Worm (Caenorhabditis elegans) whole organism, L1 larva: ENCODE measurements around the gene B0024.3.

Experiments used
- C16A3.4 ChIP-seq: fragments of 150-350 bp; optimal IDR thresholded peaks from 2 replicates; lab custom pipeline; 2014; ENCODE audit warnings: missing biosample characterization, missing genetic modification characterization
- C34B4.2 ChIP-seq: sonication (generic microtip); optimal IDR thresholded peaks from 2 replicates; lab custom pipeline; 2017; ENCODE audit warnings: mild to moderate bottlenecking, missing genetic modification characterization, missing compliant biosample characterization
- Y116A8C.19 ChIP-seq: sonication (generic microtip); optimal IDR thresholded peaks from 2 replicates; lab custom pipeline; 2016; ENCODE audit warnings: missing compliant biosample characterization, missing genetic modification characterization, borderline replicate concordance
- aha-1 ChIP-seq: fragments of 150-350 bp; optimal IDR thresholded peaks from 2 replicates; lab custom pipeline; 2014; ENCODE audit warnings: missing biosample characterization, missing genetic modification characterization
- alr-1 ChIP-seq: fragments of 200-800 bp; sonication (Bioruptor generic); optimal IDR thresholded peaks from 2 replicates; lab custom pipeline; 2018; ENCODE audit warnings: borderline replicate concordance, mild to moderate bottlenecking, missing genetic modification characterization, missing compliant biosample characterization
- ama-1 ChIP-seq: fragments of 150-350 bp; optimal IDR thresholded peaks from 2 replicates; lab custom pipeline; 2014
- ceh-8 ChIP-seq: fragments of 200-800 bp; sonication (Bioruptor generic); optimal IDR thresholded peaks from 2 replicates; lab custom pipeline; 2018; ENCODE audit warnings: mild to moderate bottlenecking, missing genetic modification characterization, moderate library complexity, missing compliant biosample characterization
- ceh-82 ChIP-seq, 3 experiments: fragments of 150-350 bp in 1 of 3; sonication (generic microtip) in 2 of 3; optimal IDR thresholded peaks; 2 replicates each; lab custom pipeline; 2014 to 2017; ENCODE audit warnings: missing biosample characterization in 3 of 3, missing genetic modification characterization in 3 of 3
- ces-1 ChIP-seq: fragments of 150-350 bp; optimal IDR thresholded peaks from 2 replicates; lab custom pipeline; 2014; ENCODE audit warnings: missing biosample characterization, missing genetic modification reagents, missing genetic modification characterization
- efl-1 ChIP-seq, 4 experiments: fragments of 150-350 bp; optimal IDR thresholded peaks in 3 of 4; peaks in 1 of 4; 1 replicate in 1 of 4; 2 replicates in 3 of 4; lab custom pipeline; 2014; ENCODE audit warnings: missing biosample characterization in 2 of 4, missing genetic modification characterization in 2 of 4, missing genetic modification reagents in 2 of 4
- egl-27 ChIP-seq, 2 experiments: fragments of 150-350 bp in 1 of 2; sonication (generic microtip); optimal IDR thresholded peaks; 3 replicates each; lab custom pipeline; 2017 to 2018; ENCODE audit warnings: missing biosample characterization in 2 of 2, missing genetic modification characterization in 2 of 2, missing genetic modification reagents in 2 of 2
- elt-2 ChIP-seq: sonication (generic microtip); optimal IDR thresholded peaks from 2 replicates; lab custom pipeline; 2016; ENCODE audit warnings: missing genetic modification characterization, mild to moderate bottlenecking, inconsistent platforms, missing compliant biosample characterization, missing genetic modification reagents
- elt-3 ChIP-seq, 6 experiments: fragments of 150-350 bp in 1 of 6; sonication (generic microtip); optimal IDR thresholded peaks; 2 replicates each; lab custom pipeline; 2017 to 2018; ENCODE audit warnings: missing biosample characterization in 6 of 6, missing genetic modification characterization in 6 of 6, inconsistent platforms in 1 of 6
- fkh-4 ChIP-seq: sonication (generic microtip); optimal IDR thresholded peaks from 2 replicates; lab custom pipeline; 2016; ENCODE audit warnings: missing compliant biosample characterization, missing genetic modification characterization, borderline replicate concordance
- fos-1 ChIP-seq: fragments of 150-350 bp; optimal IDR thresholded peaks from 2 replicates; lab custom pipeline; 2014; ENCODE audit warnings: missing biosample characterization, missing genetic modification characterization
- hlh-4 ChIP-seq: sonication (generic microtip); optimal IDR thresholded peaks from 2 replicates; lab custom pipeline; 2016; ENCODE audit warnings: mild to moderate bottlenecking, missing genetic modification characterization, missing compliant biosample characterization
- hpl-2 ChIP-seq: fragments of 150-350 bp; optimal IDR thresholded peaks from 2 replicates; lab custom pipeline; 2014; ENCODE audit warnings: missing biosample characterization, missing genetic modification reagents, missing genetic modification characterization
- jun-1 ChIP-seq: fragments of 150-350 bp; optimal IDR thresholded peaks from 2 replicates; lab custom pipeline; 2014; ENCODE audit warnings: missing biosample characterization, missing genetic modification reagents, missing genetic modification characterization
- lin-14 ChIP-seq: fragments of 200-800 bp; sonication (Bioruptor generic); optimal IDR thresholded peaks from 2 replicates; lab custom pipeline; 2018; ENCODE audit warnings: mild to moderate bottlenecking, missing genetic modification characterization, moderate library complexity, missing compliant biosample characterization
- lin-39 ChIP-seq: fragments of 150-350 bp; optimal IDR thresholded peaks from 2 replicates; lab custom pipeline; 2014; ENCODE audit warnings: missing biosample characterization, missing genetic modification reagents, missing genetic modification characterization
- lir-3 ChIP-seq: sonication (generic microtip); optimal IDR thresholded peaks from 2 replicates; lab custom pipeline; 2016; ENCODE audit warnings: mild to moderate bottlenecking, missing genetic modification characterization, moderate library complexity, missing compliant biosample characterization; ENCODE audit not compliant: poor library complexity
- mef-2 ChIP-seq: fragments of 150-350 bp; optimal IDR thresholded peaks from 2 replicates; lab custom pipeline; 2014; ENCODE audit warnings: missing biosample characterization, missing genetic modification characterization
- mep-1 ChIP-seq: fragments of 150-350 bp; optimal IDR thresholded peaks from 2 replicates; lab custom pipeline; 2014; ENCODE audit warnings: missing biosample characterization, missing genetic modification characterization
- nhr-11 ChIP-seq: fragments of 150-350 bp; optimal IDR thresholded peaks from 2 replicates; lab custom pipeline; 2014; ENCODE audit warnings: missing biosample characterization, missing genetic modification characterization
- nhr-12 ChIP-seq: sonication (generic microtip); optimal IDR thresholded peaks from 2 replicates; lab custom pipeline; 2017; ENCODE audit warnings: missing biosample characterization, missing genetic modification characterization
- nhr-20 ChIP-seq: sonication (generic microtip); optimal IDR thresholded peaks from 2 replicates; lab custom pipeline; 2016; ENCODE audit warnings: mild to moderate bottlenecking, missing genetic modification characterization, missing compliant biosample characterization
- nhr-47 ChIP-seq: sonication (generic microtip); optimal IDR thresholded peaks from 2 replicates; lab custom pipeline; 2016; ENCODE audit warnings: mild to moderate bottlenecking, missing genetic modification characterization, moderate library complexity, missing compliant biosample characterization
- nhr-71 ChIP-seq: sonication (generic microtip); optimal IDR thresholded peaks from 2 replicates; lab custom pipeline; 2016; ENCODE audit warnings: mild to moderate bottlenecking, missing genetic modification characterization, moderate library complexity, missing compliant biosample characterization
- nhr-77 ChIP-seq: fragments of 150-350 bp; optimal IDR thresholded peaks from 2 replicates; lab custom pipeline; 2014; ENCODE audit warnings: missing biosample characterization, missing genetic modification characterization
- nhr-85 ChIP-seq: sonication (generic microtip); peaks from one replicate; lab custom pipeline; 2016; ENCODE audit warnings: missing genetic modification characterization, inconsistent platforms, missing compliant biosample characterization
- pax-3 ChIP-seq: fragments of 200-800 bp; sonication (Bioruptor generic); optimal IDR thresholded peaks from 2 replicates; lab custom pipeline; 2018; ENCODE audit warnings: mild to moderate bottlenecking, missing genetic modification characterization, moderate library complexity, missing compliant biosample characterization
- pqm-1 ChIP-seq: sonication (generic microtip); optimal IDR thresholded peaks from 3 replicates; lab custom pipeline; 2017; ENCODE audit warnings: missing biosample characterization, missing genetic modification characterization
- sox-4 ChIP-seq: sonication (generic microtip); optimal IDR thresholded peaks from 2 replicates; lab custom pipeline; 2016; ENCODE audit warnings: missing genetic modification characterization, missing compliant biosample characterization
- sup-37 ChIP-seq: fragments of 200-800 bp; sonication (Bioruptor generic); optimal IDR thresholded peaks from 2 replicates; lab custom pipeline; 2018; ENCODE audit warnings: mild to moderate bottlenecking, missing genetic modification characterization, missing compliant biosample characterization
- tbx-2 ChIP-seq: sonication (generic microtip); optimal IDR thresholded peaks from 2 replicates; lab custom pipeline; 2016; ENCODE audit warnings: missing genetic modification characterization, missing compliant biosample characterization
- tlp-1 ChIP-seq: fragments of 150-350 bp; optimal IDR thresholded peaks from 2 replicates; lab custom pipeline; 2014; ENCODE audit warnings: missing biosample characterization, missing genetic modification characterization
- unc-62 ChIP-seq: fragments of 150-350 bp; optimal IDR thresholded peaks from 2 replicates; lab custom pipeline; 2014; ENCODE audit warnings: missing biosample characterization, missing genetic modification reagents, missing genetic modification characterization
- unc-98 ChIP-seq: fragments of 200-800 bp; sonication (Bioruptor generic); IDR thresholded peaks from 2 replicates; pipeline ENCODE4 v1.3.6; 2022; ENCODE audit warnings: missing genetic modification characterization, missing compliant biosample characterization

Gene B0024.3

DNA sequence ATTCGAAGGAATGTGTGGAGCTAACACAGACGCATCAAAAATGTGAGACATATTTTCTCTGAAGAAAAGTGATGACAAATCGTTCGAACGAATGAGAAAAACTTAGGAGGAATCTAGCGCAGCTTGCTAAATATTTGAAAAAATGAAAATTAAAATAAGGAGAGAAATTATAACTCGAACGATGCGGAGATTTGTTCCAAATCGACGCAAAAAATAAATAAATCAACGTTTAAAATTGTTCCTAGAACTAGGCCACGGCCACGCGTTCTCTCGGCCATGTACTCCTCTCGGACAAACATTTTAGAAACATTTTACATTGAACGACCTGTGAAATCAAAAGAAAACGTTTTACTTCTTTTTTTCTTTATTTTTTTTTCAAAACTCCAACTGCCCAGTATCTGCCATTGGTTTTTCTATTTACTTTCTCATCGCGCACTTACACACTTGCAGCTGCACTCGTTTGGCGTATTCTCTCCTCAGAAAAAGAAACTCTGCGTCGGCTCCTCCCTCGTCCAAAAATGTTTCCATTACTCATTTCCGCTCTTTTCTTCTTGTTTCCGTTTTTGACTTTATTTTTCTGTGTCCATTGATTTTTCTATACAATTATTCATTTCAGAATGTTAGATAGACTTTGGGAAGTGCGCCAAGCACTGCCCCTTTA is 32.9 kb downstream of the B0024.3 start, which contains the start of the genes gna-1 and B0024.13 (continued):
- no peak for TF ChIP-seq sup-37
- TF ChIP-seq mep-1 (tag; lab: Kevin White, UChicago) = peak; percentile 72
- TF ChIP-seq pqm-1 (tag; lab: Kevin White, UChicago) = no peak
- TF ChIP-seq aha-1 (tag; lab: Kevin White, UChicago) = no peak
- TF ChIP-seq hlh-4 (tag; lab: Kevin White, UChicago) = no peak
- no peak for TF ChIP-seq ceh-8
- peak; percentile 33 for TF ChIP-seq C16A3.4 (tag; lab: Kevin White, UChicago)
- no peak for TF ChIP-seq C34B4.2 (tag; lab: Kevin White, UChicago)
- no peak for TF ChIP-seq egl-27 (tag; optimal IDR thresholded peaks at IDR 0.05; lab: Kevin White, UChicago)
- peak; percentile 85 for TF ChIP-seq nhr-71 (tag; lab: Kevin White, UChicago)
- TF ChIP-seq ceh-82 (tag; optimal IDR thresholded peaks at IDR 0.05; lab: Kevin White, UChicago) = peak; percentile 19 to 68 (median 38)
- peak; percentile 87 for TF ChIP-seq fkh-4 (tag; lab: Kevin White, UChicago)
- TF ChIP-seq lin-39 (tag; lab: Kevin White, UChicago) = no peak

DNA sequence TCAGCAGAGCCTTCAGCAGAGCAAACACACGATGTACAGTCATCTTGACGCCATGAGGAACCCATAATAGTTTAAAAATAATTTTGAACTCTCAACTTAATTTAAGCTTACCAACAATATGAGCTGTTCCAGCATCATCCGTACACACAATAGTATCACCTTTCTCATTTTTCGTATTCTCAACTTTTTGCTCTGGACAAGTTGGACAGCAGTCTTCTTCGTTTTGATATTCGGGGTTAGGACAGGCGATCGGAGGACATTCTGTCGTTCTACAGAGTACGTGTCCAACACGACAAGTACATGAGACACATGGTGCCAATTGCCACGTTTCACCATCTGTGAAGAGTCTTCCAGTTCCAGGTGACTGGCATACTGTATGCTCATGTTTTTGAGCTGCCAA is 36.2 kb downstream of the B0024.3 start:
- TF ChIP-seq efl-1 (optimal IDR thresholded peaks at IDR 0.05; lab: Kevin White, UChicago) (no peak), efl-1 (GFP tag; optimal IDR thresholded peaks at IDR 0.05 in 1 of 2; lab: Kevin White, UChicago) (no peak), hpl-2 (no peak), ces-1 (GFP tag; lab: Kevin White, UChicago) (no peak), ama-1 (lab: Kevin White, UChicago) (no peak), elt-2 (tag; lab: Kevin White, UChicago) (no peak), jun-1 (tag; lab: Kevin White, UChicago) (no peak), elt-3 (tag; optimal IDR thresholded peaks at IDR 0.05; lab: Kevin White, UChicago) (no peak), unc-98 (GFP tag; lab: Robert Waterston, UW) (no peak), fkh-4 (tag; lab: Kevin White, UChicago) (no peak), mef-2 (tag; lab: Kevin White, UChicago) (no peak)

- no peak for TF ChIP-seq alr-1
- peak; percentile 16 for TF ChIP-seq lin-14
- peak; percentile 15 for TF ChIP-seq tbx-2 (tag; lab: Kevin White, UChicago)
Observed at ce11 chrV:10328080-10328479, 40.7 kb downstream of the B0024.3 start.

ce11 chrV:10332012-10332411 is 44.7 kb downstream of the B0024.3 start, which contains the start of gene crm-1:
Gene crm-1 (minus strand): TSS chrV:10332112.
- TF ChIP-seq nhr-77 (tag; lab: Kevin White, UChicago) = peak; percentile 9
- no peak for TF ChIP-seq efl-1 (optimal IDR thresholded peaks at IDR 0.05; lab: Kevin White, UChicago)
- no peak for TF ChIP-seq efl-1 (GFP tag; optimal IDR thresholded peaks at IDR 0.05 in 1 of 2; lab: Kevin White, UChicago)
- no peak for TF ChIP-seq ces-1 (GFP tag; lab: Kevin White, UChicago)
- TF ChIP-seq nhr-47 = no peak
- TF ChIP-seq pax-3 (tag; lab: Kevin White, UChicago) = no peak
- peak; percentile 1 for TF ChIP-seq lin-14
- TF ChIP-seq lir-3 (tag; lab: Kevin White, UChicago) = no peak
- no peak for TF ChIP-seq fos-1 (tag; lab: Kevin White, UChicago)
- no peak for TF ChIP-seq nhr-11 (tag; lab: Kevin White, UChicago)
- no peak for TF ChIP-seq C16A3.4 (tag; lab: Kevin White, UChicago)
- TF ChIP-seq Y116A8C.19 (tag; lab: Kevin White, UChicago) = no peak
- TF ChIP-seq tbx-2 (tag; lab: Kevin White, UChicago) = peak; percentile 15
- no peak for TF ChIP-seq sox-4 (tag; lab: Kevin White, UChicago)
- TF ChIP-seq tlp-1 (tag; lab: Kevin White, UChicago) = no peak
- no peak for TF ChIP-seq unc-98 (GFP tag; lab: Robert Waterston, UW)
- no peak for TF ChIP-seq unc-62 (GFP tag; lab: Kevin White, UChicago)
- TF ChIP-seq nhr-20 (tag; lab: Kevin White, UChicago) = no peak
- TF ChIP-seq nhr-85 (tag; lab: Kevin White, UChicago) = no peak
- no peak for TF ChIP-seq aha-1 (tag; lab: Kevin White, UChicago)
- no peak for TF ChIP-seq nhr-12 (tag; lab: Kevin White, UChicago)
